Fruit fly (Drosophila melanogaster): ENCODE results near the gene twr.

dm6 chr3R:6662613-6663288 lies 5.1 kb downstream of the twr start:
- no peak for TF ChIP-seq Eip75B (GFP tag; optimal IDR thresholded peaks at IDR 0.05)
- TF ChIP-seq CG11902 (GFP tag; optimal IDR thresholded peaks at IDR 0.05): no peak
- no peak for TF ChIP-seq Hr4 (GFP tag; optimal IDR thresholded peaks at IDR 0.05)
- TF ChIP-seq CG8632 (GFP tag; optimal IDR thresholded peaks at IDR 0.05): no peak

Data from whole organism, prepupa.